Fruit fly (Drosophila melanogaster) whole organism, embryonic: ENCODE measurements around the gene RpS9.

Experiments used
- Ada2b ChIP-seq: fragments of 200-800 bp; sonication (Bioruptor generic); IDR thresholded peaks from 2 replicates; pipeline ENCODE4 v1.3.6; 2022; ENCODE audit warnings: missing biosample characterization, missing genetic modification characterization
- B-H1 ChIP-seq: fragments of 200-800 bp; sonication (Bioruptor generic); IDR thresholded peaks from 3 replicates; pipeline ENCODE4 v1.3.6; 2022; ENCODE audit warnings: missing biosample characterization, missing genetic modification characterization
- CG10321 ChIP-seq: fragments of 200-800 bp; sonication (Bioruptor generic); IDR thresholded peaks from 2 replicates; pipeline ENCODE4 v1.3.6; 2022; ENCODE audit warnings: missing biosample characterization, missing genetic modification characterization
- CG10959 ChIP-seq: fragments of 200-800 bp; sonication (Bioruptor generic); IDR thresholded peaks from 2 replicates; pipeline ENCODE4 v1.3.6; 2022; ENCODE audit warnings: missing biosample characterization, missing genetic modification characterization
- CG11723 ChIP-seq: fragments of 200-800 bp; sonication (Bioruptor generic); optimal IDR thresholded peaks from 2 replicates; lab custom pipeline; 2017; ENCODE audit warnings: missing biosample characterization, mild to moderate bottlenecking, missing genetic modification characterization
- CG12391 ChIP-seq: fragments of 200-800 bp; sonication (Bioruptor generic); optimal IDR thresholded peaks from 3 replicates; lab custom pipeline; 2018; ENCODE audit warnings: missing biosample characterization, mild to moderate bottlenecking, missing genetic modification characterization, moderate library complexity
- CG12744 ChIP-seq: fragments of 200-800 bp; sonication (Bioruptor generic); optimal IDR thresholded peaks from 2 replicates; lab custom pipeline; 2016; ENCODE audit warnings: missing biosample characterization, missing genetic modification characterization
- CG13296 ChIP-seq: fragments of 200-800 bp; sonication (Bioruptor generic); optimal IDR thresholded peaks from 3 replicates; lab custom pipeline; 2018; ENCODE audit warnings: missing biosample characterization, mild to moderate bottlenecking, missing genetic modification characterization
- CG1529 ChIP-seq: fragments of 200-800 bp; sonication (Bioruptor generic); optimal IDR thresholded peaks from 3 replicates; lab custom pipeline; 2018; ENCODE audit warnings: missing biosample characterization, missing genetic modification characterization
- CG15479 ChIP-seq: fragments of 200-800 bp; sonication (Bioruptor generic); optimal IDR thresholded peaks from 3 replicates; lab custom pipeline; 2019; ENCODE audit warnings: missing biosample characterization, mild to moderate bottlenecking, missing genetic modification characterization, moderate library complexity
- CG17361 ChIP-seq: fragments of 200-800 bp; sonication (Bioruptor generic); IDR thresholded peaks from 3 replicates; pipeline ENCODE4 v1.3.6; 2022; ENCODE audit warnings: missing biosample characterization, missing genetic modification characterization
- CG18011 ChIP-seq: fragments of 200-800 bp; sonication (Bioruptor generic); optimal IDR thresholded peaks from 2 replicates; lab custom pipeline; 2017; ENCODE audit warnings: missing biosample characterization, missing genetic modification characterization, mild to moderate bottlenecking, moderate library complexity, missing genotype
- CG18619 ChIP-seq: fragments of 200-800 bp; sonication (Bioruptor generic); optimal IDR thresholded peaks from 3 replicates; lab custom pipeline; 2017; ENCODE audit warnings: missing biosample characterization, mild to moderate bottlenecking, missing genetic modification characterization
- CG18764 ChIP-seq: fragments of 200-800 bp; sonication (Bioruptor generic); optimal IDR thresholded peaks from 3 replicates; lab custom pipeline; 2016; ENCODE audit warnings: missing biosample characterization, missing genetic modification characterization
- CG3847 ChIP-seq: fragments of 200-800 bp; sonication (Bioruptor generic); IDR thresholded peaks from 2 replicates; pipeline ENCODE4 v1.3.6; 2022; ENCODE audit warnings: missing biosample characterization, missing genetic modification characterization
- CG3995 ChIP-seq: fragments of 200-800 bp; sonication (Bioruptor generic); optimal IDR thresholded peaks from 3 replicates; lab custom pipeline; 2016; ENCODE audit warnings: missing biosample characterization, missing genetic modification characterization
- CG4282 ChIP-seq: fragments of 200-800 bp; sonication (Bioruptor generic); optimal IDR thresholded peaks from 2 replicates; lab custom pipeline; 2016; ENCODE audit warnings: missing biosample characterization, missing genetic modification characterization
- CG43689 ChIP-seq: fragments of 200-800 bp; sonication (Bioruptor generic); IDR thresholded peaks from 2 replicates; pipeline ENCODE4 v1.3.6; 2022; ENCODE audit warnings: missing biosample characterization, missing genetic modification characterization
- CG4617 ChIP-seq: fragments of 200-800 bp; sonication (Bioruptor generic); optimal IDR thresholded peaks from 3 replicates; lab custom pipeline; 2016; ENCODE audit warnings: missing biosample characterization, missing genetic modification characterization, borderline replicate concordance
- CG5245 ChIP-seq: fragments of 200-800 bp; sonication (Bioruptor generic); optimal IDR thresholded peaks from 3 replicates; lab custom pipeline; 2016; ENCODE audit warnings: missing biosample characterization, missing genetic modification characterization
- CG6175 ChIP-seq: fragments of 200-800 bp; sonication (Bioruptor generic); IDR thresholded peaks from 3 replicates; pipeline ENCODE4 v1.3.6; 2022; ENCODE audit warnings: missing biosample characterization, missing genetic modification characterization
- CG7357 ChIP-seq: fragments of 200-800 bp; sonication (Bioruptor generic); IDR thresholded peaks from 3 replicates; pipeline ENCODE4 v1.3.6; 2022; ENCODE audit warnings: missing biosample characterization, missing genetic modification characterization
- CG8290 ChIP-seq, 3 experiments: fragments of 200-800 bp; sonication (Bioruptor generic); optimal IDR thresholded peaks; 2 replicates each; lab custom pipeline; 2016 to 2019; ENCODE audit warnings: missing biosample characterization in 3 of 3, missing genetic modification characterization in 3 of 3, mild to moderate bottlenecking in 2 of 3, moderate library complexity in 1 of 3
- CG9437 ChIP-seq: fragments of 200-800 bp; sonication (Bioruptor generic); optimal IDR thresholded peaks from 2 replicates; lab custom pipeline; 2018; ENCODE audit warnings: missing biosample characterization, mild to moderate bottlenecking, missing genetic modification characterization
- Fer1 ChIP-seq: fragments of 200-800 bp; sonication (Bioruptor generic); optimal IDR thresholded peaks from 2 replicates; lab custom pipeline; 2017; ENCODE audit warnings: missing biosample characterization, mild to moderate bottlenecking, missing genetic modification characterization
- GATAe ChIP-seq: fragments of 200-800 bp; sonication (Bioruptor generic); conservative IDR thresholded peaks from 2 replicates; pipeline ENCODE4 v1.3.6; 2022; ENCODE audit warnings: missing biosample characterization, missing genetic modification characterization
- Gsc ChIP-seq: fragments of 200-800 bp; sonication (Bioruptor generic); IDR thresholded peaks from 2 replicates; pipeline ENCODE4 v1.3.6; 2022; ENCODE audit warnings: missing biosample characterization, missing genetic modification characterization
- Gug ChIP-seq: fragments of 200-800 bp; sonication (Bioruptor generic); IDR thresholded peaks from 4 replicates; pipeline ENCODE4 v1.3.6; 2022; ENCODE audit warnings: missing biosample characterization, missing genetic modification characterization
- HHEX ChIP-seq: fragments of 200-800 bp; sonication (Bioruptor generic); optimal IDR thresholded peaks from 3 replicates; lab custom pipeline; 2017; ENCODE audit warnings: missing biosample characterization, mild to moderate bottlenecking, missing genetic modification characterization, missing genetic modification reagents
- Lhr ChIP-seq: fragments of 200-800 bp; sonication (Bioruptor generic); optimal IDR thresholded peaks from 3 replicates; lab custom pipeline; 2017; ENCODE audit warnings: mild to moderate bottlenecking, missing biosample characterization, missing genetic modification reagents, missing genetic modification characterization
- MBD-R2 ChIP-seq: fragments of 200-800 bp; sonication (Bioruptor generic); IDR thresholded peaks from 2 replicates; pipeline ENCODE4 v1.3.6; 2022; ENCODE audit warnings: missing biosample characterization, missing genetic modification characterization
- Neu2 ChIP-seq: fragments of 200-800 bp; sonication (Bioruptor generic); optimal IDR thresholded peaks from 3 replicates; lab custom pipeline; 2016; ENCODE audit warnings: missing biosample characterization, missing genetic modification characterization, borderline replicate concordance
- ac ChIP-seq: fragments of 200-800 bp; sonication (Bioruptor generic); optimal IDR thresholded peaks from 3 replicates; lab custom pipeline; 2017; ENCODE audit warnings: missing biosample characterization, mild to moderate bottlenecking, missing genetic modification characterization
- ash1 ChIP-seq: fragments of 200-800 bp; sonication (Bioruptor generic); optimal IDR thresholded peaks from 2 replicates; lab custom pipeline; 2018; ENCODE audit warnings: missing biosample characterization, mild to moderate bottlenecking, missing genetic modification characterization
- ato ChIP-seq: fragments of 200-800 bp; sonication (Bioruptor generic); IDR thresholded peaks from 2 replicates; pipeline ENCODE4 v1.3.6; 2022; ENCODE audit warnings: missing biosample characterization, missing genetic modification characterization; ENCODE audit not compliant: partially characterized antibody
- az2 ChIP-seq: fragments of 200-800 bp; sonication (Bioruptor generic); optimal IDR thresholded peaks from 3 replicates; lab custom pipeline; 2016; ENCODE audit warnings: missing biosample characterization, missing genetic modification characterization
- exex ChIP-seq: fragments of 200-800 bp; sonication (Bioruptor generic); optimal IDR thresholded peaks from 4 replicates; lab custom pipeline; 2018; ENCODE audit warnings: missing biosample characterization, mild to moderate bottlenecking, missing genetic modification characterization, moderate library complexity
- fd96Cb ChIP-seq: fragments of 200-800 bp; sonication (Bioruptor generic); optimal IDR thresholded peaks from 2 replicates; lab custom pipeline; 2018; ENCODE audit warnings: missing biosample characterization, mild to moderate bottlenecking, missing genetic modification characterization, moderate library complexity
- ftz-f1 ChIP-seq: fragments of 200-800 bp; sonication (Bioruptor generic); optimal IDR thresholded peaks from 2 replicates; lab custom pipeline; 2016; ENCODE audit warnings: missing biosample characterization, missing genetic modification characterization
- gfzf ChIP-seq: fragments of 200-800 bp; sonication (Bioruptor generic); optimal IDR thresholded peaks from 2 replicates; lab custom pipeline; 2016; ENCODE audit warnings: missing biosample characterization, mild to moderate bottlenecking, missing genetic modification characterization, moderate library complexity
- nau ChIP-seq: fragments of 200-800 bp; sonication (Bioruptor generic); optimal IDR thresholded peaks from 3 replicates; lab custom pipeline; 2017; ENCODE audit warnings: missing biosample characterization, mild to moderate bottlenecking, missing genetic modification characterization, missing genetic modification reagents
- oc ChIP-seq: fragments of 200-800 bp; sonication (Bioruptor generic); optimal IDR thresholded peaks from 2 replicates; lab custom pipeline; 2018; ENCODE audit warnings: missing biosample characterization, mild to moderate bottlenecking, missing genetic modification characterization, moderate library complexity
- odd ChIP-seq: fragments of 200-800 bp; sonication (Bioruptor generic); optimal IDR thresholded peaks from 2 replicates; lab custom pipeline; 2017; ENCODE audit warnings: missing biosample characterization, mild to moderate bottlenecking, missing genetic modification characterization
- repo ChIP-seq: fragments of 200-800 bp; sonication (Bioruptor generic); optimal IDR thresholded peaks from 2 replicates; lab custom pipeline; 2016; ENCODE audit warnings: missing biosample characterization, missing genetic modification characterization
- sob ChIP-seq: fragments of 200-800 bp; sonication (Bioruptor generic); IDR thresholded peaks from 2 replicates; pipeline ENCODE4 v1.3.6; 2022; ENCODE audit warnings: missing biosample characterization, missing genetic modification characterization
- tap ChIP-seq: fragments of 200-800 bp; optimal IDR thresholded peaks from 3 replicates; lab custom pipeline; 2019; ENCODE audit warnings: missing biosample characterization, mild to moderate bottlenecking, missing genetic modification characterization, moderate library complexity
- tll ChIP-seq, 2 experiments: fragments of 200-800 bp in 1 of 2; fragments of >200 bp in 1 of 2; sonication (Bioruptor generic) in 1 of 2; optimal IDR thresholded peaks; 2 replicates each; lab custom pipeline; 2017 to 2019; ENCODE audit warnings: missing biosample characterization in 2 of 2, missing genetic modification characterization in 2 of 2, mild to moderate bottlenecking in 1 of 2, moderate library complexity in 1 of 2
- toy ChIP-seq: fragments of 200-800 bp; sonication (Bioruptor generic); IDR thresholded peaks from 2 replicates; pipeline ENCODE4 v1.3.6; 2022; ENCODE audit warnings: missing biosample characterization, missing genetic modification characterization
- vvl ChIP-seq: fragments of 200-800 bp; sonication (Bioruptor generic); IDR thresholded peaks from 2 replicates; pipeline ENCODE4 v1.3.6; 2022; ENCODE audit warnings: missing biosample characterization, missing genetic modification characterization
- wdn ChIP-seq: fragments of 200-800 bp; sonication (Bioruptor generic); IDR thresholded peaks from 2 replicates; pipeline ENCODE4 v1.3.6; 2022; ENCODE audit warnings: missing biosample characterization, missing genetic modification characterization

Gene RpS9

dm6 chr3L:9462247-9462769 is 49.0 kb downstream of the RpS9 start (continued):
- TF ChIP-seq CG9437 (GFP tag; lab: Kevin White, UChicago) (peak; percentile 85), vvl (GFP tag; lab: Robert Waterston, UW) (peak; percentile 91), CG43689 (GFP tag; lab: Robert Waterston, UW) (no peak), CG12391 (tag; lab: Kevin White, UChicago) (peak; percentile 96), HHEX (peak; percentile 83), CG1529 (peak; percentile 87), Fer1 (GFP tag; lab: Kevin White, UChicago) (peak; percentile 95), CG4617 (GFP tag; lab: Kevin White, UChicago) (peak; percentile 0), CG4282 (no peak), CG11723 (GFP tag; lab: Kevin White, UChicago) (peak; percentile 81), nau (GFP tag; lab: Kevin White, UChicago) (peak; percentile 89), CG10321 (GFP tag; lab: Robert Waterston, UW) (peak; percentile 10; the same call in 1 of the 2 replicates), repo (GFP tag; lab: Kevin White, UChicago) (peak; percentile 34), CG3995 (GFP tag; lab: Kevin White, UChicago) (peak; percentile 48), tll (GFP tag; optimal IDR thresholded peaks at IDR 0.05; lab: Kevin White, UChicago) (no peak), Ada2b (GFP tag; lab: Robert Waterston, UW) (peak; percentile 64), CG12744 (peak; percentile 77), CG13296 (GFP tag; lab: Kevin White, UChicago) (peak; percentile 93), CG5245 (GFP tag; lab: Kevin White, UChicago) (peak; percentile 48), Gsc (GFP tag; lab: Robert Waterston, UW) (no peak), CG6175 (no peak), fd96Cb (tag; lab: Kevin White, UChicago) (peak; percentile 90), ac (GFP tag; lab: Kevin White, UChicago) (peak; percentile 78), oc (tag; lab: Kevin White, UChicago) (peak; percentile 79), B-H1 (GFP tag; lab: Robert Waterston, UW) (peak; percentile 75), CG17361 (GFP tag; lab: Robert Waterston, UW) (peak; percentile 89), CG8290 (GFP tag; optimal IDR thresholded peaks at IDR 0.05; lab: Kevin White, UChicago) (peak; percentile 75), CG8290 (tag; optimal IDR thresholded peaks at IDR 0.05; lab: Kevin White, UChicago) (peak; percentile 54 to 77), CG3847 (GFP tag; lab: Robert Waterston, UW) (peak; percentile 58; the same call in 1 of the 2 replicates), tap (tag; lab: Kevin White, UChicago) (peak; percentile 86), toy (GFP tag; lab: Robert Waterston, UW) (no peak), Neu2 (GFP tag; lab: Kevin White, UChicago) (no peak), ato (no peak), Gug (no peak), CG18764 (GFP tag; lab: Kevin White, UChicago) (peak; percentile 79), ash1 (GFP tag; lab: Kevin White, UChicago) (peak; percentile 20), sob (GFP tag; lab: Robert Waterston, UW) (peak; percentile 74), CG10959 (peak; percentile 66), MBD-R2 (GFP tag; lab: Robert Waterston, UW) (no peak; the same call in 1 of the 2 replicates), CG15479 (peak; percentile 76), odd (GFP tag; lab: Kevin White, UChicago) (peak; percentile 91), wdn (peak; percentile 50), gfzf (GFP tag; lab: Kevin White, UChicago) (no peak), CG7357 (GFP tag; lab: Robert Waterston, UW) (peak; percentile 64; the same call in 2 of the 3 replicates), CG18619 (GFP tag; lab: Kevin White, UChicago) (peak; percentile 84), GATAe (GFP tag; lab: Robert Waterston, UW) (no peak), az2 (GFP tag; lab: Kevin White, UChicago) (peak; percentile 84), exex (tag; lab: Kevin White, UChicago) (peak; percentile 67), ftz-f1 (GFP tag; lab: Kevin White, UChicago) (no peak), Lhr (GFP tag; lab: Kevin White, UChicago) (peak; percentile 75), CG18011 (GFP tag; lab: Kevin White, UChicago) (peak; percentile 52)
